Fruit fly (Drosophila melanogaster): ENCODE results near the gene CG11000.

CG11000 gene

DNA sequence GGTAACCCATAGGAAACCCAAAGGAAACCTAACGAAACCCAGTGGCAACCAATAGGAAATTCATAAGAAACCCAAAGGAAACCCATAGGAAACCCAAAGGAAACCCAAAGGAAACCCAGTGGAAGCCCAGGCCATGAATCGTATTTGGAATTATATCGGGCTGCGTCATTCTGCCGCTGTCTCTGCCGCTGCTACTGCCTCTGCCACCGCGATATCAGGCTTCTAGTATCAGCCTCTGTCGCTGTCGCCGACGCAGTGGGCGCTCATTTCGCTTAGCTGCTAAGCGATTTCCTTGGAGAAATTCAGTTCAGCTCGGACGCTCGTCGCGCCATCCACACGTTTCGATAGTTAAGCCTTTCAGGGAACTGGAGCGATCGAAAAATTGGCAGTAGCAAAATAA, 29.2 kb downstream of the CG11000 start, which contains the start of gene CG1208:
Gene CG1208 (plus strand): TSS at position 301 of the 400 bp plus-strand sequence.
- TF ChIP-seq CG7045 (GFP tag; optimal IDR thresholded peaks at IDR 0.05) (no peak), tj (GFP tag; optimal IDR thresholded peaks at IDR 0.05) (no peak), Hr96 (GFP tag; optimal IDR thresholded peaks at IDR 0.05) (no peak), CG11617 (GFP tag; optimal IDR thresholded peaks at IDR 0.05) (no peak), CG5204 (GFP tag; optimal IDR thresholded peaks at IDR 0.05) (no peak), cnc (optimal IDR thresholded peaks at IDR 0.05) (no peak), CG14711 (tag; optimal IDR thresholded peaks at IDR 0.05) (no peak), CG12768 (GFP tag; optimal IDR thresholded peaks at IDR 0.05) (no peak), Clk (GFP tag; optimal IDR thresholded peaks at IDR 0.05) (no peak), bab1 (GFP tag; optimal IDR thresholded peaks at IDR 0.05) (no peak)

DNA sequence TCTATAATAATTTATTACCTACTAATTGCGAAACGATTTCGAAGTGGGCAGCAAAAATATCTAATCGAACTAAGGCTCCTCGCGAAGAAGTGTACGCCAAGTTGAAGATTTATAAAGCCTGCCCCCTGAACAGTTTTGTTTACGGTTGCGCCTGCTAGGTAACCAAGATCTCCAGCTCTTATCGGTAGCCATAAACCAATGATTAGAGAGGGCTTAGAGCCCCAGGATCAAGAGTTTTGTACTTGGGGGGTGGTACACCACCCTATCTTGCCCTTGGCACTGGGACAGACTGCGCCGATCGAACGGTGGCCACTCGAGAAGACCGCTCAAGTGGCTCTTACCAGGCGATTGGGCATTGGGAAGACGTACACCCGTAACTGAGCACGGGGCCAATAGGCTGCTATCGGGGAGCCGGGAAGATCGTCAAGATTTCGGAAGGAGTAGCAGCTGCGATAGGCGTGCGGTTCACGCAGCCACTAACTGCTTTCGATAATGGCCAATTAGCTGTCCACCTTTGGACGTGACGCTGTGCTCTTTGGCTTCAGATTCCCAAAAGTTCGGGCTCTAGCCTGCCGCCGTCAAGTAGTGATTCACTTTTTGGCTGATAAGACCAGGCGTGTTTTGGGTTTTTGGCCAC, 30.3 kb downstream of the CG11000 start:
- TF ChIP-seq cic (GFP tag; optimal IDR thresholded peaks at IDR 0.05) (peak; percentile 68), Hr96 (GFP tag; optimal IDR thresholded peaks at IDR 0.05) (peak; percentile 1), Mnt (GFP tag; optimal IDR thresholded peaks at IDR 0.05) (no peak)

DNA sequence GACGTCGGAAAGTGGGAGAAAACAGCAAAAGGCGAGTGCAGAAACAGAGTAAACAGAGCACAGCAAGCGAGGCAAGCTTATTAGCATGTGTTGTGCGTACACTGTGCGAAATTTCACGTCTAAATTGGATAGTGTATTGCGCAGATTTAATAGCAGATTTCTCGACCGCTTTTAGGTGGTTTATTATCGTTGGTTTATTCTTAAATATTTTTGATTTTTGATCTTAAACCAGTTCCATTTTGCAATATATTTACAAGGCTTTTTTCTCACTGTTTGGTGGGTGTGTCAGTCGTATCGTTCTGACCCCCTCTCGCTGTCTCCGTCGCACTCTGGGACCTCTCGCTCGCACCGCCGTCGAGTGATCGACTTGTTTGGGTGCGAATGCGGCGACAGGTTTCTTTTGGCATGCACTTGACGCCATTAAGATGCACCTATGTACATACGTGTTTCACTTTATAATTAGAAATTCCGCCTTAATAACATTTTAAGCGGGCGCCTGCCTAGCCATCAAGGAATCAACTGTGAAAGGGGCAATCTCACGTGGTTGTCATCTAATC, 31.9 kb downstream of the CG11000 start:
- TF ChIP-seq CG1620 (GFP tag; optimal IDR thresholded peaks at IDR 0.05) (peak; percentile 45), cic (GFP tag; optimal IDR thresholded peaks at IDR 0.05) (peak; percentile 44), CG33017 (tag; optimal IDR thresholded peaks at IDR 0.05) (peak; percentile 84), CG7045 (GFP tag; optimal IDR thresholded peaks at IDR 0.05) (peak; percentile 90), toe (GFP tag; optimal IDR thresholded peaks at IDR 0.05) (peak; percentile 67), tj (GFP tag; optimal IDR thresholded peaks at IDR 0.05) (peak; percentile 51), cnc (optimal IDR thresholded peaks at IDR 0.05) (no peak), ovo (GFP tag; optimal IDR thresholded peaks at IDR 0.05) (no peak), CG11617 (GFP tag; optimal IDR thresholded peaks at IDR 0.05) (peak; percentile 62), CG12768 (GFP tag; optimal IDR thresholded peaks at IDR 0.05) (peak; percentile 77), Clk (GFP tag; optimal IDR thresholded peaks at IDR 0.05) (peak; percentile 60), kay (GFP tag; ENCODE audit: borderline replicate concordance) (peak; percentile 78), bab1 (GFP tag; optimal IDR thresholded peaks at IDR 0.05) (peak; percentile 17), CG5204 (GFP tag; optimal IDR thresholded peaks at IDR 0.05) (peak; percentile 87), Mnt (GFP tag; optimal IDR thresholded peaks at IDR 0.05) (peak; percentile 69), pad (GFP tag; optimal IDR thresholded peaks at IDR 0.05) (peak; percentile 14), CG14711 (tag; optimal IDR thresholded peaks at IDR 0.05) (peak; percentile 62), CG7101 (tag; optimal IDR thresholded peaks at IDR 0.05) (peak; percentile 60), Crg-1 (GFP tag; optimal IDR thresholded peaks at IDR 0.05) (peak; percentile 43), Hr96 (GFP tag; optimal IDR thresholded peaks at IDR 0.05) (peak; percentile 84)

DNA sequence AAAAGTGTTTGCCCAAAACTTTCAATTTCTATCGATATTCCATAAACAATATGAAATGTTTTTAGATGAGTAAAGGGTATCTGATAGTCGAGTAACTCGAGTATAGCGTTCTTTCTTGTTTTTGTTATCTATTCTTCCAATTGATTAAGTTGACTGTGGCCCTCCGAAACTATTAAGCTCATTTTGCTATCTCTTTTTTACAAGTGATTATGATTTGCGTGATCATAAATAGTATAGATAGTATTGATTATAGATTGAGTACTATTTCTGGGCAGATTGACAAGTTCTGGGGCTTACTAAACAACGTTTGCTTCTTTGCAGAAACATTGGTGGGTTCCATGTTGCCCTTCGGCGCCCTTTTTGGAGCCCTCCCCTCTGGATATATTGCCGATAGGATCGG, 34.4 kb downstream of the CG11000 start:
- TF ChIP-seq CG7101 (tag; optimal IDR thresholded peaks at IDR 0.05) (no peak), cic (GFP tag; optimal IDR thresholded peaks at IDR 0.05) (peak; percentile 8), Hr96 (GFP tag; optimal IDR thresholded peaks at IDR 0.05) (no peak)

DNA sequence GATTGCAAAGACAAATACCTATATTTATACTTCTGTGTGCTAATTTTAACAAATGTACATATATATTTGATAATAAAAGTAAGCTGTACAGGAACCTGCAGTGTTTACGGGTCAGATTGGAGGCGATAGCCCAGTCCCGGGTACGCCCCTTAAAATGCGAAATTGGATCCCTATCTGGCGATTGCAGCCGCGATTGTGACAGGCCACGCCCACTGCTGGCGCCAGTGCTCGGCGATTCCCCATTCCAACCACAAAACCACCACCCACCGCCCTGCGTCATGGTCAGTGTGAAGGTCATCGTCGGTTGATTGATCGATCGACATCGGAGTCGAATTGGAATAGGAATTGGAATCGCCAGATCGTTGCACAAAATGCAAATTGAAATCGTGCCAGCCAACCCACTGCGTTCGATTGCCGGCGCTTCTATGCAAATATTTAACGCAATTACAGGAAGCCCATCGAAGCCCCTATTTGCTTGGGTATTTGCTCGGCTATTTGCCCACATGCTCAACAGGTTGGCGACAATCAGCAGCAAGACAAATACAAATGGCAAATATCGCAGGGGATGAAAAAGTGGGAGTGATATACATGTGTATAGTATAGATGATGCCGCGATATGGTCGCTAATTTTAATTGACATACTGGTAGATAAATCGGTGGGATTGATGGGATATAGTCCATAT, 36.7 kb downstream of the CG11000 start:
- TF ChIP-seq Crg-1 (GFP tag; optimal IDR thresholded peaks at IDR 0.05): peak; percentile 63
- TF ChIP-seq toe (GFP tag; optimal IDR thresholded peaks at IDR 0.05): peak; percentile 40
- no peak for TF ChIP-seq Clk (GFP tag; optimal IDR thresholded peaks at IDR 0.05)
- peak; percentile 51 for TF ChIP-seq CG7101 (tag; optimal IDR thresholded peaks at IDR 0.05)
- peak; percentile 51 for TF ChIP-seq CG7045 (GFP tag; optimal IDR thresholded peaks at IDR 0.05)
- no peak for TF ChIP-seq tj (GFP tag; optimal IDR thresholded peaks at IDR 0.05)
- TF ChIP-seq cic (GFP tag; optimal IDR thresholded peaks at IDR 0.05): peak; percentile 71
- TF ChIP-seq Mnt (GFP tag; optimal IDR thresholded peaks at IDR 0.05): peak; percentile 47
- TF ChIP-seq CG1620 (GFP tag; optimal IDR thresholded peaks at IDR 0.05): no peak
- TF ChIP-seq bab1 (GFP tag; optimal IDR thresholded peaks at IDR 0.05): no peak
- TF ChIP-seq CG12768 (GFP tag; optimal IDR thresholded peaks at IDR 0.05): peak; percentile 22
- TF ChIP-seq CG11617 (GFP tag; optimal IDR thresholded peaks at IDR 0.05): peak; percentile 27
- TF ChIP-seq pad (GFP tag; optimal IDR thresholded peaks at IDR 0.05): peak; percentile 36
- TF ChIP-seq CG14711 (tag; optimal IDR thresholded peaks at IDR 0.05): no peak
- TF ChIP-seq kay (GFP tag; ENCODE audit: borderline replicate concordance): peak; percentile 57
- TF ChIP-seq Hr96 (GFP tag; optimal IDR thresholded peaks at IDR 0.05): peak; percentile 5
- no peak for TF ChIP-seq cnc (optimal IDR thresholded peaks at IDR 0.05)
- no peak for TF ChIP-seq CG33017 (tag; optimal IDR thresholded peaks at IDR 0.05)
- peak; percentile 44 for TF ChIP-seq CG5204 (GFP tag; optimal IDR thresholded peaks at IDR 0.05)
- peak; percentile 47 for TF ChIP-seq ovo (GFP tag; optimal IDR thresholded peaks at IDR 0.05)

DNA sequence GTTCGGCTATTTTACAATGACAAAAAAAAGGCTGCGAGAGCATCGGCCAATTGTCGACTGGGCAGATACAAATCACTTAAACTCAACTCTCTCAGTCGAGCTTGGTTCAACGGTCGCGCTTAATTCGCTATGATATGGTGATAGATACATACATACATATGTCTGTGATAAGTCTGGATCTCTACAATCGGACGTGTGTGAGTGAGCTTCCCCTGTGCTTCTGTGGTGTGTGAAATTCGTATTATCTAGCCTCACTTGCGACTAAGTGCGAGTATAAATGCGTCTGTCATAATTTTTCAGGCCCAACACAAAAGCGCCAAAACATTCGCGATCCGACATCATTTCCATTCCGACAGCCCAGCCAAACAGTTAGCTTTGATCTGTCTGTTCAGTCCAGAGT, 38.7 kb downstream of the CG11000 start, which contains the start of gene CG1213:
Gene CG1213 (plus strand): TSS at position 301 of the 400 bp plus-strand sequence.
- TF ChIP-seq Clk (GFP tag; optimal IDR thresholded peaks at IDR 0.05) (no peak), CG5204 (GFP tag; optimal IDR thresholded peaks at IDR 0.05) (no peak), CG14711 (tag; optimal IDR thresholded peaks at IDR 0.05) (no peak), CG11617 (GFP tag; optimal IDR thresholded peaks at IDR 0.05) (no peak), CG1620 (GFP tag; optimal IDR thresholded peaks at IDR 0.05) (no peak), cic (GFP tag; optimal IDR thresholded peaks at IDR 0.05) (no peak), CG12768 (GFP tag; optimal IDR thresholded peaks at IDR 0.05) (no peak), CG7045 (GFP tag; optimal IDR thresholded peaks at IDR 0.05) (no peak), toe (GFP tag; optimal IDR thresholded peaks at IDR 0.05) (no peak), pad (GFP tag; optimal IDR thresholded peaks at IDR 0.05) (no peak), cnc (optimal IDR thresholded peaks at IDR 0.05) (no peak), CG7101 (tag; optimal IDR thresholded peaks at IDR 0.05) (no peak), kay (GFP tag; ENCODE audit: borderline replicate concordance) (no peak), Mnt (GFP tag; optimal IDR thresholded peaks at IDR 0.05) (no peak), ovo (GFP tag; optimal IDR thresholded peaks at IDR 0.05) (no peak), tj (GFP tag; optimal IDR thresholded peaks at IDR 0.05) (no peak), Crg-1 (GFP tag; optimal IDR thresholded peaks at IDR 0.05) (no peak), Hr96 (GFP tag; optimal IDR thresholded peaks at IDR 0.05) (no peak)

Measured in whole organism, adult.